Fruit fly (Drosophila melanogaster) Kc167 (cell line): ENCODE data around the gene Cyp310a1.

Source experiments
- Myc ChIP-seq: fragments of >200 bp; optimal IDR thresholded peaks from 2 replicates; lab custom pipeline; 2017; ENCODE audit warnings: missing external identifiers
- Sin3A ChIP-seq: fragments of >200 bp; optimal IDR thresholded peaks from 2 replicates; lab custom pipeline; 2018; ENCODE audit warnings: missing external identifiers
- h ChIP-seq: fragments of >200 bp; optimal IDR thresholded peaks from 3 replicates; lab custom pipeline; 2018; ENCODE audit warnings: missing external identifiers
- insv ChIP-seq: fragments of >200 bp; optimal IDR thresholded peaks from 3 replicates; lab custom pipeline; 2018; ENCODE audit warnings: missing external identifiers
- psq ChIP-seq: fragments of >200 bp; optimal IDR thresholded peaks from 2 replicates; lab custom pipeline; 2017; ENCODE audit warnings: missing external identifiers
- ttk ChIP-seq: sonication (Bioruptor generic); optimal IDR thresholded peaks from 2 replicates; lab custom pipeline; 2017; ENCODE audit warnings: missing external identifiers

- TF ChIP-seq psq (lab: Kevin White, UChicago) (no peak), Myc (lab: Kevin White, UChicago) (no peak), Sin3A (lab: Kevin White, UChicago) (no peak), ttk (lab: Kevin White, UChicago) (no peak), h (lab: Kevin White, UChicago) (no peak), insv (lab: Kevin White, UChicago) (no peak)
Observed at dm6 chr2L:18623435-18623834, 29.4 kb downstream of the Cyp310a1 start.
